Fruit fly (Drosophila melanogaster) whole organism, embryonic: ENCODE results near the gene CG42342.

ENCODE experiments used
- Abd-B ChIP-seq: fragments of 200-800 bp; sonication (Bioruptor generic); optimal IDR thresholded peaks from 2 replicates; lab custom pipeline; 2018; ENCODE audit warnings: missing biosample characterization, mild to moderate bottlenecking, missing genetic modification characterization, moderate library complexity
- Blimp-1 ChIP-seq: fragments of 200-800 bp; sonication (Bioruptor generic); optimal IDR thresholded peaks from 3 replicates; lab custom pipeline; 2018; ENCODE audit warnings: missing biosample characterization, missing genetic modification characterization, mild to moderate bottlenecking, moderate library complexity, missing genetic modification reagents
- CG18619 ChIP-seq: fragments of 200-800 bp; sonication (Bioruptor generic); optimal IDR thresholded peaks from 3 replicates; lab custom pipeline; 2017; ENCODE audit warnings: missing biosample characterization, mild to moderate bottlenecking, missing genetic modification characterization
- CG2889 ChIP-seq: fragments of 200-800 bp; sonication (Bioruptor generic); IDR thresholded peaks from 3 replicates; pipeline ENCODE4 v1.3.6; 2022; ENCODE audit warnings: missing biosample characterization, missing genetic modification characterization
- CG30403 ChIP-seq: fragments of 200-800 bp; sonication (Bioruptor generic); optimal IDR thresholded peaks from 3 replicates; lab custom pipeline; 2016; ENCODE audit warnings: missing biosample characterization, missing genetic modification characterization
- CG31224 ChIP-seq: fragments of 200-800 bp; sonication (Bioruptor generic); IDR thresholded peaks from 2 replicates; pipeline ENCODE4 v1.3.6; 2022; ENCODE audit warnings: missing biosample characterization, missing genetic modification characterization
- CG6683 ChIP-seq: fragments of 200-800 bp; sonication (Bioruptor generic); optimal IDR thresholded peaks from 2 replicates; lab custom pipeline; 2017; ENCODE audit warnings: missing biosample characterization, mild to moderate bottlenecking, missing genetic modification characterization, missing genetic modification reagents
- CG7556 ChIP-seq: fragments of 200-800 bp; sonication (Bioruptor generic); optimal IDR thresholded peaks from 2 replicates; lab custom pipeline; 2017; ENCODE audit warnings: missing biosample characterization, mild to moderate bottlenecking, missing genetic modification characterization
- CG8388 ChIP-seq: fragments of 200-800 bp; sonication (Bioruptor generic); optimal IDR thresholded peaks from 2 replicates; lab custom pipeline; 2019; ENCODE audit warnings: missing biosample characterization, mild to moderate bottlenecking, missing genetic modification characterization, moderate library complexity
- CG9609 ChIP-seq: fragments of 200-800 bp; sonication (Bioruptor generic); optimal IDR thresholded peaks from 3 replicates; lab custom pipeline; 2016; ENCODE audit warnings: missing biosample characterization, missing genetic modification characterization
- CG9727 ChIP-seq: fragments of 200-800 bp; sonication (Bioruptor generic); optimal IDR thresholded peaks from 3 replicates; lab custom pipeline; 2017; ENCODE audit warnings: missing biosample characterization, mild to moderate bottlenecking, missing genetic modification characterization
- D19B ChIP-seq: fragments of 200-800 bp; sonication (Bioruptor generic); optimal IDR thresholded peaks from 2 replicates; lab custom pipeline; 2017; ENCODE audit warnings: missing biosample characterization, mild to moderate bottlenecking, missing genetic modification characterization
- Deaf1 ChIP-seq: fragments of 200-800 bp; optimal IDR thresholded peaks from 3 replicates; lab custom pipeline; 2019; ENCODE audit warnings: missing biosample characterization, mild to moderate bottlenecking, missing genetic modification characterization, moderate library complexity
- Dfd ChIP-seq, 2 experiments: fragments of >200 bp; optimal IDR thresholded peaks; 2 replicates each; lab custom pipeline; 2017; ENCODE audit warnings: missing biosample characterization in 2 of 2, missing genetic modification characterization in 2 of 2
- Doc3 ChIP-seq: fragments of 200-800 bp; sonication (Bioruptor generic); IDR thresholded peaks from 3 replicates; pipeline ENCODE4 v1.3.6; 2022; ENCODE audit warnings: missing biosample characterization, missing genetic modification characterization; ENCODE audit not compliant: partially characterized antibody
- HLH54F ChIP-seq: fragments of 200-800 bp; sonication (Bioruptor generic); optimal IDR thresholded peaks from 3 replicates; lab custom pipeline; 2016; ENCODE audit warnings: missing biosample characterization, missing genetic modification characterization
- Hey ChIP-seq: fragments of 200-800 bp; sonication (Bioruptor generic); optimal IDR thresholded peaks from 3 replicates; lab custom pipeline; 2018; ENCODE audit warnings: missing biosample characterization, mild to moderate bottlenecking, missing genetic modification characterization
- Hr39 ChIP-seq: fragments of >200 bp; optimal IDR thresholded peaks from 2 replicates; lab custom pipeline; 2017
- Hsf ChIP-seq: fragments of 200-800 bp; sonication (Bioruptor generic); optimal IDR thresholded peaks from 3 replicates; lab custom pipeline; 2016; ENCODE audit warnings: missing biosample characterization, missing genetic modification characterization
- Jarid2 ChIP-seq: fragments of 200-800 bp; sonication (Bioruptor generic); optimal IDR thresholded peaks from 3 replicates; lab custom pipeline; 2017; ENCODE audit warnings: mild to moderate bottlenecking, missing biosample characterization, missing genetic modification reagents, missing genetic modification characterization
- Med ChIP-seq: fragments of 200-800 bp; sonication (Bioruptor generic); peaks from one replicate; lab custom pipeline; 2016; ENCODE audit warnings: missing biosample characterization, missing genetic modification characterization, mild to moderate bottlenecking, inconsistent platforms, moderate library complexity
- NC2β ChIP-seq: fragments of 200-800 bp; sonication (Bioruptor generic); optimal IDR thresholded peaks from 2 replicates; lab custom pipeline; 2016; ENCODE audit warnings: missing biosample characterization, missing genetic modification characterization
- Neu2 ChIP-seq: fragments of 200-800 bp; sonication (Bioruptor generic); optimal IDR thresholded peaks from 3 replicates; lab custom pipeline; 2016; ENCODE audit warnings: missing biosample characterization, missing genetic modification characterization, borderline replicate concordance
- Six4 ChIP-seq: fragments of 200-800 bp; sonication (Bioruptor generic); optimal IDR thresholded peaks from 2 replicates; lab custom pipeline; 2016; ENCODE audit warnings: missing biosample characterization, missing genetic modification characterization
- Taf1 ChIP-seq: fragments of 200-800 bp; sonication (Bioruptor generic); IDR thresholded peaks from 2 replicates; pipeline ENCODE4 v1.3.6; 2022; ENCODE audit warnings: missing biosample characterization, missing genetic modification characterization
- Usf ChIP-seq: fragments of 200-800 bp; sonication (Bioruptor generic); optimal IDR thresholded peaks from 2 replicates; lab custom pipeline; 2017; ENCODE audit warnings: missing genotype, missing biosample characterization, missing genetic modification characterization
- Xrp1 ChIP-seq: fragments of 200-800 bp; sonication (Bioruptor generic); IDR thresholded peaks from 2 replicates; pipeline ENCODE4 v1.3.6; 2022; ENCODE audit warnings: missing biosample characterization, missing genetic modification characterization
- ac ChIP-seq: fragments of 200-800 bp; sonication (Bioruptor generic); optimal IDR thresholded peaks from 3 replicates; lab custom pipeline; 2017; ENCODE audit warnings: missing biosample characterization, mild to moderate bottlenecking, missing genetic modification characterization
- ara ChIP-seq: fragments of 200-800 bp; sonication (Bioruptor generic); IDR thresholded peaks from 2 replicates; pipeline ENCODE4 v1.3.6; 2022; ENCODE audit warnings: missing biosample characterization, missing genetic modification characterization
- az2 ChIP-seq: fragments of 200-800 bp; sonication (Bioruptor generic); optimal IDR thresholded peaks from 3 replicates; lab custom pipeline; 2016; ENCODE audit warnings: missing biosample characterization, missing genetic modification characterization
- chm ChIP-seq: fragments of 200-800 bp; sonication (Bioruptor generic); IDR thresholded peaks from 2 replicates; pipeline ENCODE4 v1.3.6; 2022; ENCODE audit warnings: missing biosample characterization, missing genetic modification characterization
- croc ChIP-seq: fragments of 200-800 bp; sonication (Bioruptor generic); conservative IDR thresholded peaks from 3 replicates; pipeline ENCODE4 v1.3.6; 2022; ENCODE audit warnings: missing biosample characterization, missing genetic modification characterization
- crol ChIP-seq: fragments of 200-800 bp; sonication (Bioruptor generic); IDR thresholded peaks from 2 replicates; pipeline ENCODE4 v1.3.6; 2022; ENCODE audit warnings: missing biosample characterization, missing genetic modification characterization
- ems ChIP-seq: fragments of 200-800 bp; sonication (Bioruptor generic); optimal IDR thresholded peaks from 3 replicates; lab custom pipeline; 2016; ENCODE audit warnings: missing biosample characterization, missing genetic modification characterization
- grau ChIP-seq: fragments of 200-800 bp; optimal IDR thresholded peaks from 3 replicates; lab custom pipeline; 2019; ENCODE audit warnings: missing biosample characterization, mild to moderate bottlenecking, missing genetic modification characterization, moderate library complexity
- jigr1 ChIP-seq: fragments of 200-800 bp; sonication (Bioruptor generic); IDR thresholded peaks from 3 replicates; pipeline ENCODE4 v1.3.6; 2022; ENCODE audit warnings: missing biosample characterization, missing genetic modification characterization
- kah ChIP-seq: fragments of 200-800 bp; sonication (Bioruptor generic); optimal IDR thresholded peaks from 2 replicates; lab custom pipeline; 2018; ENCODE audit warnings: missing biosample characterization, mild to moderate bottlenecking, missing genetic modification characterization
- lab ChIP-seq: fragments of 200-800 bp; sonication (Bioruptor generic); optimal IDR thresholded peaks from 3 replicates; lab custom pipeline; 2017; ENCODE audit warnings: missing biosample characterization, missing genetic modification characterization, mild to moderate bottlenecking, moderate library complexity, missing genetic modification reagents
- maf-S ChIP-seq: fragments of 200-800 bp; sonication (Bioruptor generic); optimal IDR thresholded peaks from 2 replicates; lab custom pipeline; 2016; ENCODE audit warnings: missing biosample characterization, missing genetic modification characterization
- mam ChIP-seq: fragments of 200-800 bp; sonication (Bioruptor generic); optimal IDR thresholded peaks from 3 replicates; lab custom pipeline; 2016; ENCODE audit warnings: missing biosample characterization, missing genetic modification characterization
- mirr ChIP-seq: fragments of 200-800 bp; sonication (Bioruptor generic); optimal IDR thresholded peaks from 3 replicates; lab custom pipeline; 2018; ENCODE audit warnings: missing biosample characterization, mild to moderate bottlenecking, missing genetic modification characterization
- p53 ChIP-seq: fragments of 200-800 bp; sonication (Bioruptor generic); optimal IDR thresholded peaks from 2 replicates; lab custom pipeline; 2016; ENCODE audit warnings: missing biosample characterization, missing genetic modification characterization
- pita ChIP-seq: fragments of 200-800 bp; sonication (Bioruptor generic); optimal IDR thresholded peaks from 2 replicates; lab custom pipeline; 2017; ENCODE audit warnings: missing biosample characterization, mild to moderate bottlenecking, missing genetic modification characterization
- repo ChIP-seq: fragments of 200-800 bp; sonication (Bioruptor generic); optimal IDR thresholded peaks from 2 replicates; lab custom pipeline; 2016; ENCODE audit warnings: missing biosample characterization, missing genetic modification characterization
- sim ChIP-seq: fragments of 200-800 bp; sonication (Bioruptor generic); IDR thresholded peaks from 2 replicates; pipeline ENCODE4 v1.3.6; 2022; ENCODE audit warnings: missing biosample characterization, missing genetic modification characterization
- sisA ChIP-seq: fragments of 200-800 bp; sonication (Bioruptor generic); IDR thresholded peaks from 2 replicates; pipeline ENCODE4 v1.3.6; 2022; ENCODE audit warnings: missing biosample characterization, missing genetic modification characterization
- tll ChIP-seq, 2 experiments: fragments of 200-800 bp in 1 of 2; fragments of >200 bp in 1 of 2; sonication (Bioruptor generic) in 1 of 2; optimal IDR thresholded peaks; 2 replicates each; lab custom pipeline; 2017 to 2019; ENCODE audit warnings: missing biosample characterization in 2 of 2, missing genetic modification characterization in 2 of 2, mild to moderate bottlenecking in 1 of 2, moderate library complexity in 1 of 2
- tx ChIP-seq: fragments of 200-800 bp; sonication (Bioruptor generic); optimal IDR thresholded peaks from 2 replicates; lab custom pipeline; 2016; ENCODE audit warnings: missing biosample characterization, missing genetic modification characterization
- vfl ChIP-seq: fragments of 200-800 bp; sonication (Bioruptor generic); optimal IDR thresholded peaks from 2 replicates; lab custom pipeline; 2016; ENCODE audit warnings: missing biosample characterization, missing genetic modification characterization
- zen2 ChIP-seq: fragments of 200-800 bp; sonication (Bioruptor generic); IDR thresholded peaks from 3 replicates; pipeline ENCODE4 v1.3.6; 2022; ENCODE audit warnings: missing biosample characterization, missing genetic modification characterization; ENCODE audit not compliant: partially characterized antibody

The CG42342 gene

DNA sequence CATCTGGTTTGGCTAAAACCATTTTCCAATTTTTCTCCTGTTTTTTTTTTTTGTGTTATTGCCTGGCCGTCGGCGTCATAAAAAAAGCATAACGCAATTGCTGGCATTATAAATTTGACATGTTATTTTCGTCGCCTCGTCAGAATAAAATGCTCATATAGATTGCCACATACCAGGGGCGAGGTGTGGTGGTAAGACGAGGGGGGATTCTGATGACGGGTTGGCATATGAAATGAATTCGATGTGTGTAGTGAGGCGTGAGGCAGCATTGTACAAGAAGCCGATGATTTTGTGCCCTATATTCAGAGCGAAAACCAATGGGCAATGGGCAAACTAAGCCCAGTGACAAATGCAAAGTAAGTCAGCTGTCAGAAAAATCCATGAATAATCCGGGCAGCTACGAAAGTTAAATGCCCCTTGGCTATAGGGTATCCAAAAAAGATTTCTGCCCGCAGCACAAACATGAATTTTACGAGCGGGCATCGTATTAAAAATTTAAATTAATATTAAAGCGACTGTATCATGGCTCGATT lies 56.1 kb downstream of the CG42342 start (continued):
- TF ChIP-seq CG2889 (GFP tag; lab: Robert Waterston, UW) (0 out of 3 replicates have a peak, but pooled peaks have one; percentile 30), vfl (GFP tag; lab: Kevin White, UChicago) (no peak), tll (GFP tag; optimal IDR thresholded peaks at IDR 0.05; lab: Kevin White, UChicago) (no peak), kah (GFP tag; lab: Kevin White, UChicago) (no peak), Usf (no peak), D19B (no peak), sisA (GFP tag; lab: Robert Waterston, UW) (peak; percentile 34), maf-S (GFP tag; lab: Kevin White, UChicago) (no peak), crol (GFP tag; lab: Robert Waterston, UW) (peak; percentile 60; the same call in 1 of the 2 replicates), lab (GFP tag; lab: Kevin White, UChicago) (peak; percentile 66), ac (GFP tag; lab: Kevin White, UChicago) (no peak), Hsf (no peak), Neu2 (GFP tag; lab: Kevin White, UChicago) (no peak), chm (GFP tag; lab: Robert Waterston, UW) (peak; percentile 47), p53 (GFP tag; lab: Kevin White, UChicago) (no peak), Abd-B (GFP tag; lab: Kevin White, UChicago) (peak; percentile 11), Blimp-1 (GFP tag; lab: Kevin White, UChicago) (peak; percentile 2), pita (GFP tag; lab: Kevin White, UChicago) (no peak), ems (no peak), CG7556 (GFP tag; lab: Kevin White, UChicago) (no peak)

DNA sequence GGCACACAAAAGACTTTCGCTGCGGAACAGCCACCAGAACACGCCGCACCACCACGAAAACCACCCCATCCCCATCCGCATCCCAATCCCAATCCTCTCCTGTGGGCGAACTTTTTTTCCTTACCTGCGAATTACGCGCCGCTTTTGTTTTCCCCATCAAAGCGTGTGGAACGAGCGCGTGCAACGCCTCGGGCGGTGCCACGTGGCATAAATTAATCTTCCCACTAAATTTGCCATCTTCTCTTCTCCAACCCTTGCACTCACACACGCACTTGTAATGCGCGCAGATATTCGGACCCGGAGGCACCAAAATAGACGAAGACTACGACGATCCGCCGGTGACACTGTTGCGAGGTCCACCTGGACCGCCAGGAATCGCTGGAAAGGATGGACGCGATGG lies 62.2 kb downstream of the CG42342 start:
- TF ChIP-seq tx (no peak), Hey (tag; lab: Kevin White, UChicago) (peak; percentile 95), CG6683 (no peak)

DNA sequence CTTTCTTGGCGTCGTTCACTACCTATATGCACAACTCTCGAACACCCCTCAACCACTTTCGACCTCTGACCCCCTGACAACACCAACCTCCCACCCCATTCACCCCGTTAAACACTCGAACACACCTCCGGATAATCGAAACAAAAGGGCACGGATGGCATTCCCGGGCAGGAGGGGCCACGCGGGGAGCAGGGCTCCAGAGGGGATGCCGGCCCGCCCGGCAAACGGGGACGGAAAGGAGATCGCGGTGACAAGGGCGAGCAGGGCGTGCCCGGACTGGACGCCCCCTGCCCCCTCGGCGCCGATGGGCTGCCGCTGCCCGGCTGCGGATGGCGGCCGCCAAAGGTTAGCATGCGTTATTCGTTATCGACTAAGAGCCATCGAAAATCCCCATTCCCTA lies 66.8 kb downstream of the CG42342 start:
- TF ChIP-seq Jarid2 (GFP tag; lab: Kevin White, UChicago) (no peak), sim (GFP tag; lab: Robert Waterston, UW) (no peak), Doc3 (GFP tag; lab: Robert Waterston, UW) (no peak), jigr1 (GFP tag; lab: Robert Waterston, UW) (0 out of 3 replicates have a peak, but pooled peaks have one; percentile 18), croc (no peak), Dfd (GFP tag; optimal IDR thresholded peaks at IDR 0.05; lab: Kevin White, UChicago) (no peak), CG9727 (GFP tag; lab: Kevin White, UChicago) (no peak), HLH54F (GFP tag; lab: Kevin White, UChicago) (no peak), CG31224 (GFP tag; lab: Robert Waterston, UW) (no peak), CG9609 (GFP tag; lab: Kevin White, UChicago) (no peak), CG30403 (GFP tag; lab: Kevin White, UChicago) (no peak), CG8388 (GFP tag; lab: Kevin White, UChicago) (no peak), Deaf1 (no peak), az2 (no peak), Taf1 (GFP tag; lab: Robert Waterston, UW) (no peak), ara (no peak), mam (GFP tag; lab: Kevin White, UChicago) (no peak), NC2β (GFP tag; lab: Kevin White, UChicago) (no peak), grau (tag; lab: Kevin White, UChicago) (no peak), mirr (no peak), CG18619 (GFP tag; lab: Kevin White, UChicago) (no peak), Six4 (GFP tag; lab: Kevin White, UChicago) (no peak), repo (GFP tag; lab: Kevin White, UChicago) (no peak), zen2 (GFP tag; lab: Robert Waterston, UW) (no peak), Xrp1 (no peak), Hr39 (lab: Kevin White, UChicago) (peak; percentile 79), Med (peak; percentile 34)
